Worm (Caenorhabditis elegans) whole organism, L1 larva: Measurements from ENCODE around the gene frpr-3.

Experiments
- C16A3.4 ChIP-seq: fragments of 150-350 bp; optimal IDR thresholded peaks from 2 replicates; lab custom pipeline; 2014; ENCODE audit warnings: missing biosample characterization, missing genetic modification characterization
- C34B4.2 ChIP-seq: sonication (generic microtip); optimal IDR thresholded peaks from 2 replicates; lab custom pipeline; 2017; ENCODE audit warnings: mild to moderate bottlenecking, missing genetic modification characterization, missing compliant biosample characterization
- Y116A8C.19 ChIP-seq: sonication (generic microtip); optimal IDR thresholded peaks from 2 replicates; lab custom pipeline; 2016; ENCODE audit warnings: missing compliant biosample characterization, missing genetic modification characterization, borderline replicate concordance
- aly-2 ChIP-seq: fragments of 150-350 bp; optimal IDR thresholded peaks from 2 replicates; lab custom pipeline; 2014; ENCODE audit warnings: missing biosample characterization, missing genetic modification characterization
- ama-1 ChIP-seq: fragments of 150-350 bp; optimal IDR thresholded peaks from 2 replicates; lab custom pipeline; 2014
- ceh-63 ChIP-seq: fragments of 200-800 bp; sonication (Bioruptor generic); optimal IDR thresholded peaks from 2 replicates; lab custom pipeline; 2018; ENCODE audit warnings: mild to moderate bottlenecking, missing genetic modification characterization, missing compliant biosample characterization
- ceh-82 ChIP-seq, 3 experiments: fragments of 150-350 bp in 1 of 3; sonication (generic microtip) in 2 of 3; optimal IDR thresholded peaks; 2 replicates each; lab custom pipeline; 2014 to 2017; ENCODE audit warnings: missing biosample characterization in 3 of 3, missing genetic modification characterization in 3 of 3
- ces-1 ChIP-seq: fragments of 150-350 bp; optimal IDR thresholded peaks from 2 replicates; lab custom pipeline; 2014; ENCODE audit warnings: missing biosample characterization, missing genetic modification reagents, missing genetic modification characterization
- dsc-1 ChIP-seq: sonication (generic microtip); optimal IDR thresholded peaks from 2 replicates; lab custom pipeline; 2016; ENCODE audit warnings: mild to moderate bottlenecking, missing genetic modification characterization, missing compliant biosample characterization
- efl-3 ChIP-seq: fragments of 200-800 bp; sonication (Bioruptor generic); optimal IDR thresholded peaks from 2 replicates; lab custom pipeline; 2018; ENCODE audit warnings: mild to moderate bottlenecking, missing genetic modification characterization, missing compliant biosample characterization
- egl-27 ChIP-seq, 2 experiments: fragments of 150-350 bp in 1 of 2; sonication (generic microtip); optimal IDR thresholded peaks; 3 replicates each; lab custom pipeline; 2017 to 2018; ENCODE audit warnings: missing biosample characterization in 2 of 2, missing genetic modification characterization in 2 of 2, missing genetic modification reagents in 2 of 2
- elt-3 ChIP-seq, 6 experiments: fragments of 150-350 bp in 1 of 6; sonication (generic microtip); optimal IDR thresholded peaks; 2 replicates each; lab custom pipeline; 2017 to 2018; ENCODE audit warnings: missing biosample characterization in 6 of 6, missing genetic modification characterization in 6 of 6, inconsistent platforms in 1 of 6
- ets-5 ChIP-seq: fragments of 200-800 bp; sonication (Bioruptor generic); IDR thresholded peaks from 2 replicates; pipeline ENCODE4 v1.3.6; 2022; ENCODE audit warnings: missing genetic modification characterization, missing compliant biosample characterization
- fkh-10 ChIP-seq: sonication (generic microtip); optimal IDR thresholded peaks from 2 replicates; lab custom pipeline; 2017; ENCODE audit warnings: missing biosample characterization, missing genetic modification reagents, missing genetic modification characterization
- fkh-8 ChIP-seq: sonication (generic microtip); optimal IDR thresholded peaks from 2 replicates; lab custom pipeline; 2016; ENCODE audit warnings: mild to moderate bottlenecking, missing genetic modification characterization, missing compliant biosample characterization
- fos-1 ChIP-seq: fragments of 150-350 bp; optimal IDR thresholded peaks from 2 replicates; lab custom pipeline; 2014; ENCODE audit warnings: missing biosample characterization, missing genetic modification characterization
- grh-1 ChIP-seq: fragments of 200-800 bp; sonication (Bioruptor generic); IDR thresholded peaks from 2 replicates; pipeline ENCODE4 v1.3.6; 2022; ENCODE audit warnings: missing genetic modification reagents, missing genetic modification characterization, missing compliant biosample characterization
- hlh-17 ChIP-seq: fragments of 200-800 bp; sonication (Bioruptor generic); optimal IDR thresholded peaks from 2 replicates; lab custom pipeline; 2018; ENCODE audit warnings: missing genetic modification characterization, mild to moderate bottlenecking, missing compliant biosample characterization, moderate library complexity, borderline replicate concordance
- isw-1 ChIP-seq: fragments of 200-800 bp; sonication (Bioruptor generic); IDR thresholded peaks from 2 replicates; pipeline ENCODE4 v1.3.6; 2022; ENCODE audit warnings: missing genetic modification characterization, missing compliant biosample characterization
- jun-1 ChIP-seq: fragments of 150-350 bp; optimal IDR thresholded peaks from 2 replicates; lab custom pipeline; 2014; ENCODE audit warnings: missing biosample characterization, missing genetic modification reagents, missing genetic modification characterization
- lin-13 ChIP-seq: fragments of 150-350 bp; optimal IDR thresholded peaks from 2 replicates; lab custom pipeline; 2014; ENCODE audit warnings: missing biosample characterization, missing genetic modification reagents, missing genetic modification characterization
- lin-14 ChIP-seq: fragments of 200-800 bp; sonication (Bioruptor generic); optimal IDR thresholded peaks from 2 replicates; lab custom pipeline; 2018; ENCODE audit warnings: mild to moderate bottlenecking, missing genetic modification characterization, moderate library complexity, missing compliant biosample characterization
- lin-39 ChIP-seq: fragments of 150-350 bp; optimal IDR thresholded peaks from 2 replicates; lab custom pipeline; 2014; ENCODE audit warnings: missing biosample characterization, missing genetic modification reagents, missing genetic modification characterization
- nhr-20 ChIP-seq: sonication (generic microtip); optimal IDR thresholded peaks from 2 replicates; lab custom pipeline; 2016; ENCODE audit warnings: mild to moderate bottlenecking, missing genetic modification characterization, missing compliant biosample characterization
- nhr-237 ChIP-seq: fragments of 150-350 bp; optimal IDR thresholded peaks from 2 replicates; lab custom pipeline; 2014; ENCODE audit warnings: missing biosample characterization, missing genetic modification characterization
- nhr-71 ChIP-seq: sonication (generic microtip); optimal IDR thresholded peaks from 2 replicates; lab custom pipeline; 2016; ENCODE audit warnings: mild to moderate bottlenecking, missing genetic modification characterization, moderate library complexity, missing compliant biosample characterization
- nhr-84 ChIP-seq: sonication (generic microtip); optimal IDR thresholded peaks from 2 replicates; lab custom pipeline; 2017; ENCODE audit warnings: missing biosample characterization, missing genetic modification characterization
- pag-3 ChIP-seq: sonication (generic microtip); optimal IDR thresholded peaks from 2 replicates; lab custom pipeline; 2017; ENCODE audit warnings: missing genetic modification characterization, mild to moderate bottlenecking, missing compliant biosample characterization, antibody characterized with exemption, borderline replicate concordance; ENCODE audit not compliant: insufficient read depth
- rnt-1 ChIP-seq: sonication (generic microtip); optimal IDR thresholded peaks from 2 replicates; lab custom pipeline; 2016; ENCODE audit warnings: mild to moderate bottlenecking, missing genetic modification characterization, moderate library complexity, missing compliant biosample characterization
- skn-1 ChIP-seq: fragments of 150-350 bp; optimal IDR thresholded peaks from 2 replicates; lab custom pipeline; 2014; ENCODE audit warnings: missing biosample characterization, missing genetic modification characterization
- snu-23 ChIP-seq: sonication (generic microtip); optimal IDR thresholded peaks from 2 replicates; lab custom pipeline; 2016; ENCODE audit warnings: missing genetic modification characterization, missing compliant biosample characterization
- sox-4 ChIP-seq: sonication (generic microtip); optimal IDR thresholded peaks from 2 replicates; lab custom pipeline; 2016; ENCODE audit warnings: missing genetic modification characterization, missing compliant biosample characterization
- swsn-7 ChIP-seq: sonication (generic microtip); optimal IDR thresholded peaks from 2 replicates; lab custom pipeline; 2016; ENCODE audit warnings: missing genetic modification characterization, missing compliant biosample characterization
- tbx-2 ChIP-seq: sonication (generic microtip); optimal IDR thresholded peaks from 2 replicates; lab custom pipeline; 2016; ENCODE audit warnings: missing genetic modification characterization, missing compliant biosample characterization
- tlp-1 ChIP-seq: fragments of 150-350 bp; optimal IDR thresholded peaks from 2 replicates; lab custom pipeline; 2014; ENCODE audit warnings: missing biosample characterization, missing genetic modification characterization
- unc-130 ChIP-seq: fragments of 150-350 bp; optimal IDR thresholded peaks from 2 replicates; lab custom pipeline; 2017; ENCODE audit warnings: missing biosample characterization, missing genetic modification characterization, inconsistent platforms
- unc-30 ChIP-seq: sonication (generic microtip); optimal IDR thresholded peaks from 2 replicates; lab custom pipeline; 2017; ENCODE audit warnings: missing biosample characterization, missing genetic modification characterization
- unc-98 ChIP-seq: fragments of 200-800 bp; sonication (Bioruptor generic); IDR thresholded peaks from 2 replicates; pipeline ENCODE4 v1.3.6; 2022; ENCODE audit warnings: missing genetic modification characterization, missing compliant biosample characterization
- vab-15 ChIP-seq: sonication (generic microtip); optimal IDR thresholded peaks from 2 replicates; lab custom pipeline; 2017; ENCODE audit warnings: missing genotype, mild to moderate bottlenecking, missing genetic modification characterization, missing compliant biosample characterization
- xbp-1 ChIP-seq: sonication (generic microtip); optimal IDR thresholded peaks from 2 replicates; lab custom pipeline; 2016; ENCODE audit warnings: missing genetic modification characterization, missing compliant biosample characterization
- zag-1 ChIP-seq: fragments of 150-350 bp; optimal IDR thresholded peaks from 2 replicates; lab custom pipeline; 2014; ENCODE audit warnings: missing biosample characterization, missing genetic modification characterization
- ztf-11 ChIP-seq, 2 experiments: sonication (generic microtip); optimal IDR thresholded peaks; 2 replicates each; lab custom pipeline; 2016 to 2017; ENCODE audit warnings: missing genetic modification characterization in 2 of 2, missing biosample characterization in 1 of 2, missing compliant biosample characterization in 1 of 2
- ztf-4 ChIP-seq: fragments of 150-350 bp; optimal IDR thresholded peaks from 2 replicates; lab custom pipeline; 2014; ENCODE audit warnings: missing biosample characterization, missing genetic modification characterization

frpr-3 gene

ce11 chrV:7811758-7812157, 40.7 kb downstream of the frpr-3 start, which contains the start of gene ZK742.4:
TSS of gene ZK742.4 (minus strand) at chrV:7811792.
- TF ChIP-seq skn-1 (tag; lab: Kevin White, UChicago): peak; percentile 77
- TF ChIP-seq ztf-4: no peak
- TF ChIP-seq pag-3: no peak
- peak; percentile 29 for TF ChIP-seq lin-14 (GFP tag; lab: Kevin White, UChicago)
- TF ChIP-seq nhr-20 (tag; lab: Kevin White, UChicago): peak; percentile 37

- TF ChIP-seq nhr-84 (no peak), ets-5 (no peak), C34B4.2 (no peak), hlh-17 (GFP tag; lab: Kevin White, UChicago) (no peak), rnt-1 (tag; lab: Kevin White, UChicago) (no peak), unc-130 (tag; lab: Kevin White, UChicago) (no peak), lin-14 (GFP tag; lab: Kevin White, UChicago) (no peak), lin-39 (no peak), ztf-11 (tag; optimal IDR thresholded peaks at IDR 0.05; lab: Kevin White, UChicago) (no peak), isw-1 (no peak), ama-1 (lab: Kevin White, UChicago) (no peak)
Observed at ce11 chrV:7814601-7815000, 43.5 kb downstream of the frpr-3 start, which contains the start of gene ZK742.6. TSS of gene ZK742.6 (minus strand) at chrV:7814942.

- TF ChIP-seq unc-30 (no peak), ces-1 (GFP tag; lab: Kevin White, UChicago) (peak; percentile 22), fkh-10 (GFP tag; lab: Kevin White, UChicago) (peak; percentile 51), ztf-4 (no peak), lin-14 (GFP tag; lab: Kevin White, UChicago) (peak; percentile 66)
Observed at ce11 chrV:7816486-7816885, 45.4 kb downstream of the frpr-3 start.

- TF ChIP-seq ceh-82 (tag; optimal IDR thresholded peaks at IDR 0.05; lab: Kevin White, UChicago) (peak in 1 of 3 experiments; percentile 16), fkh-10 (GFP tag; lab: Kevin White, UChicago) (peak; percentile 68), fkh-8 (tag; lab: Kevin White, UChicago) (peak; percentile 9), fos-1 (tag; lab: Kevin White, UChicago) (no peak), efl-3 (GFP tag; lab: Kevin White, UChicago) (no peak), nhr-71 (tag; lab: Kevin White, UChicago) (peak; percentile 3), lin-14 (GFP tag; lab: Kevin White, UChicago) (peak; percentile 82)
Observed at ce11 chrV:7819585-7819984, 48.5 kb downstream of the frpr-3 start.

- TF ChIP-seq unc-130 (tag; lab: Kevin White, UChicago): peak; percentile 63
- no peak for TF ChIP-seq nhr-237 (tag; lab: Kevin White, UChicago)
- TF ChIP-seq tlp-1 (tag; lab: Kevin White, UChicago): no peak
- peak; percentile 23 for TF ChIP-seq swsn-7 (tag; lab: Kevin White, UChicago)
- TF ChIP-seq vab-15: peak; percentile 86
- no peak for TF ChIP-seq fos-1 (tag; lab: Kevin White, UChicago)
- TF ChIP-seq ceh-63: no peak
- TF ChIP-seq jun-1: no peak
- TF ChIP-seq grh-1: no peak
- TF ChIP-seq lin-13 (GFP tag; lab: Kevin White, UChicago): peak; percentile 20
- TF ChIP-seq xbp-1 (tag; lab: Kevin White, UChicago): peak; percentile 49
- no peak for TF ChIP-seq Y116A8C.19 (tag; lab: Kevin White, UChicago)
- TF ChIP-seq tbx-2 (tag; lab: Kevin White, UChicago): peak; percentile 15
- TF ChIP-seq zag-1 (tag; lab: Kevin White, UChicago): no peak
- no peak for TF ChIP-seq egl-27 (tag; optimal IDR thresholded peaks at IDR 0.05; lab: Kevin White, UChicago)
- no peak for TF ChIP-seq C34B4.2
- TF ChIP-seq ztf-11 (tag; optimal IDR thresholded peaks at IDR 0.05; lab: Kevin White, UChicago): peak in 1 of 2 experiments; percentile 33
- TF ChIP-seq nhr-71 (tag; lab: Kevin White, UChicago): peak; percentile 54
- peak; percentile 83 for TF ChIP-seq C16A3.4 (tag; lab: Kevin White, UChicago)
- no peak for TF ChIP-seq unc-98
- TF ChIP-seq sox-4: no peak
- TF ChIP-seq aly-2 (tag; lab: Kevin White, UChicago): no peak
- peak; percentile 49 for TF ChIP-seq rnt-1 (tag; lab: Kevin White, UChicago)
- peak in 1 of 6 experiments; percentile 17 for TF ChIP-seq elt-3 (tag; optimal IDR thresholded peaks at IDR 0.05; lab: Kevin White, UChicago)
- no peak for TF ChIP-seq hlh-17 (GFP tag; lab: Kevin White, UChicago)
- TF ChIP-seq snu-23 (GFP tag; lab: Kevin White, UChicago): peak; percentile 37
- peak; percentile 16 for TF ChIP-seq dsc-1
- TF ChIP-seq ztf-4: no peak
- peak; percentile 25 for TF ChIP-seq pag-3
Observed at ce11 chrV:7820270-7820669, 49.2 kb downstream of the frpr-3 start, which contains the start of gene lbp-4. TSS of gene lbp-4 (plus strand) at chrV:7820578.
